Worm (Caenorhabditis elegans) whole organism, L4/young adult: ENCODE measurements around the gene F56C9.8.

Experiments used
- W03F9.2 ChIP-seq: fragments of 150-350 bp; optimal IDR thresholded peaks from 2 replicates; lab custom pipeline; 2014; ENCODE audit warnings: missing biosample characterization, missing genetic modification characterization
- dao-5 ChIP-seq: sonication (generic microtip); optimal IDR thresholded peaks from 2 replicates; lab custom pipeline; 2016; ENCODE audit warnings: missing genotype, missing genetic modification characterization, moderate library complexity, missing compliant biosample characterization
- him-1 ChIP-seq: sonication (generic microtip); optimal IDR thresholded peaks from 2 replicates; lab custom pipeline; 2016; ENCODE audit warnings: missing genotype, missing genetic modification reagents, missing genetic modification characterization, missing compliant biosample characterization

The F56C9.8 gene

ce11 chrIII:7281179-7281578 lies 38.1 kb downstream of the F56C9.8 start, which contains the start of gene B0361.3:
Gene B0361.3 (plus strand): TSS chrIII:7281462.
- TF ChIP-seq dao-5 (tag; lab: Kevin White, UChicago) (no peak), him-1 (no peak)

DNA sequence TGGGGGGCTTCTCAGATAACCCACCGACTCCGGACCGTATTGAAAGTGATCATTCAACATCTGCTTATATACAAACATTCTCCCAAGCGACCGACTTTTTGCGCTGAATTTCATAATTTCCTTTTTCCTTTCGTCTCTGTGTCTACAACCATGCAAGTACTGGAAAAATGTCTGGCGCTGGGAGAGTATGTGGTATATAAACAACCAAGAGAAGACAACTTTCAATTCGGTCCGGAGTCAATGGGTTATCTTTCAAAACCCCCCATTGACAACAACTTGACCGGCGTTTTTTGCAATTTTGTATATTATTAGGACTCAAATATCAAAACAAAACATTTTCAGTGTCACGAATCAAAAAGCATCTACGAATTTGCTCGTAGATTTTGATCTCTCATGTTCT lies 40.8 kb downstream of the F56C9.8 start:
- TF ChIP-seq W03F9.2 (tag; lab: Kevin White, UChicago), result peak; percentile 74
- TF ChIP-seq him-1, result no peak
- peak; percentile 42 for TF ChIP-seq dao-5 (tag; lab: Kevin White, UChicago)

DNA sequence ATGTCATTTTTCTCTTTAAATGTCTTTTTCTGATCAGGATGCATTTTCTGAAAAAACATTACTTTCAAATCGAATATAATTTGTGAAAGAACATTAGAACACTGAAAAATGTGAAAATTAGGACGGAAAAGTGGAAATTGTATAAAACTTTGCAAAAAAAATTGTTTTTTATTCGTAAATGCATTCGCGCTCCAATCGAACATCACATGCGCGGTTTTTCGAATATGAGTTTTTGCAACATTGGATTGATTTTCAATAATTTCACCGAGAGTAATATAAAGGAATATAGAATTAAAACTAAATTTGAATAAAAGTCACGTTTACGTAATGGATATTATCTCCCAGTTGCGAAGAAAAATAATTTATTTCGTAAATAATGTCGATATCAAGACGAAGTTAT lies 42.1 kb downstream of the F56C9.8 start, which contains the start of the genes spot-1 and B0361.11:
TSS of gene spot-1 (minus strand) at position 47 of the 400 bp plus-strand sequence.
TSS of gene B0361.11 (plus strand) at position 372 of the 400 bp plus-strand sequence.
- TF ChIP-seq him-1 (no peak), W03F9.2 (tag; lab: Kevin White, UChicago) (peak; percentile 28)

ce11 chrIII:7275296-7275695 lies 44.0 kb downstream of the F56C9.8 start, which contains the start of gene psd-1:
Gene psd-1 (minus strand): TSS chrIII:7275396.
- TF ChIP-seq him-1 (no peak), dao-5 (tag; lab: Kevin White, UChicago) (no peak), W03F9.2 (tag; lab: Kevin White, UChicago) (no peak)

DNA sequence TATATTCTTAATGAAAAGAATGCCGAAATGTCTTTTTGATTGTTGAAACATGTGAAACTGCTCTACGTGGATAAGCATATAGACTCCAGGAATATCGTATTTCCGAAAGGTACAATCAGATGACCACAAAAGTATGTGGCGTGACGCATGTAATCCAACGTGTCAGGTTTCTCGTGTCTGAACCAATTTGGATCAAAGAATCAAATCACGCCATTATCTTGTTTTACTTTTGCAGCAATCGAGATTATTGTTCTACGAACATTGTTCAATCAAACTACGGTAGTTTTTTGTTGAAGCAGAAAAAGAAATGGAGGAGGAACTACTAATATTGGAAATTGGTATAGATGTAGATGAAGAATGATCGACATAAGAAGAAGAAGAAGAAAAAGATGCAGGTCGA lies 45.6 kb downstream of the F56C9.8 start:
- TF ChIP-seq W03F9.2 (tag; lab: Kevin White, UChicago), result no peak
- TF ChIP-seq dao-5 (tag; lab: Kevin White, UChicago), result no peak
- no peak for TF ChIP-seq him-1

- TF ChIP-seq W03F9.2 (tag; lab: Kevin White, UChicago), result no peak
- TF ChIP-seq dao-5 (tag; lab: Kevin White, UChicago), result no peak
- no peak for TF ChIP-seq him-1
Observed at ce11 chrIII:7272828-7273227, 46.5 kb downstream of the F56C9.8 start.

ce11 chrIII:7272088-7272487 lies 47.2 kb downstream of the F56C9.8 start:
- no peak for TF ChIP-seq him-1
- TF ChIP-seq W03F9.2 (tag; lab: Kevin White, UChicago), result no peak
- no peak for TF ChIP-seq dao-5 (tag; lab: Kevin White, UChicago)

- no peak for TF ChIP-seq W03F9.2 (tag; lab: Kevin White, UChicago)
- no peak for TF ChIP-seq him-1
- TF ChIP-seq dao-5 (tag; lab: Kevin White, UChicago), result no peak
Observed at ce11 chrIII:7271083-7271482, 48.2 kb downstream of the F56C9.8 start.
